Fruit fly (Drosophila melanogaster) whole organism, embryonic: Measurements from ENCODE around the gene ND-B17.2.

ENCODE experiments used
- ATbp ChIP-seq: fragments of 200-800 bp; sonication (Bioruptor generic); optimal IDR thresholded peaks from 2 replicates; lab custom pipeline; 2017; ENCODE audit warnings: missing biosample characterization, mild to moderate bottlenecking, missing genetic modification characterization, missing genetic modification reagents
- Atf3 ChIP-seq: fragments of 200-800 bp; sonication (Bioruptor generic); optimal IDR thresholded peaks from 3 replicates; lab custom pipeline; 2016; ENCODE audit warnings: missing biosample characterization, missing genetic modification characterization
- CG10543 ChIP-seq: fragments of 200-800 bp; sonication (Bioruptor generic); optimal IDR thresholded peaks from 3 replicates; lab custom pipeline; 2017; ENCODE audit warnings: missing biosample characterization, mild to moderate bottlenecking, missing genetic modification characterization, moderate library complexity
- CG11504 ChIP-seq: fragments of 200-800 bp; sonication (Bioruptor generic); optimal IDR thresholded peaks from 3 replicates; lab custom pipeline; 2019; ENCODE audit warnings: missing biosample characterization, mild to moderate bottlenecking, missing genetic modification characterization, moderate library complexity
- CG1529 ChIP-seq: fragments of 200-800 bp; sonication (Bioruptor generic); optimal IDR thresholded peaks from 3 replicates; lab custom pipeline; 2018; ENCODE audit warnings: missing biosample characterization, missing genetic modification characterization
- CG15601 ChIP-seq: fragments of 200-800 bp; sonication (Bioruptor generic); optimal IDR thresholded peaks from 3 replicates; lab custom pipeline; 2019; ENCODE audit warnings: missing biosample characterization, mild to moderate bottlenecking, missing genetic modification characterization, moderate library complexity
- CG16863 ChIP-seq: fragments of 200-800 bp; sonication (Bioruptor generic); optimal IDR thresholded peaks from 3 replicates; lab custom pipeline; 2016; ENCODE audit warnings: missing biosample characterization, missing genetic modification characterization
- CG17385 ChIP-seq: fragments of 200-800 bp; sonication (Bioruptor generic); optimal IDR thresholded peaks from 3 replicates; lab custom pipeline; 2018; ENCODE audit warnings: missing biosample characterization, mild to moderate bottlenecking, missing genetic modification characterization
- CG17568 ChIP-seq: fragments of 200-800 bp; sonication (Bioruptor generic); optimal IDR thresholded peaks from 2 replicates; lab custom pipeline; 2018; ENCODE audit warnings: missing biosample characterization, mild to moderate bottlenecking, missing genetic modification characterization, moderate library complexity
- CG17829 ChIP-seq: fragments of 200-800 bp; optimal IDR thresholded peaks from 2 replicates; lab custom pipeline; 2019; ENCODE audit warnings: missing biosample characterization, mild to moderate bottlenecking, missing genetic modification characterization, moderate library complexity
- CG31224 ChIP-seq: fragments of 200-800 bp; sonication (Bioruptor generic); IDR thresholded peaks from 2 replicates; pipeline ENCODE4 v1.3.6; 2022; ENCODE audit warnings: missing biosample characterization, missing genetic modification characterization
- CG3163 ChIP-seq: fragments of 200-800 bp; sonication (Bioruptor generic); optimal IDR thresholded peaks from 3 replicates; lab custom pipeline; 2016; ENCODE audit warnings: missing biosample characterization, missing genetic modification characterization
- CG32772 ChIP-seq: fragments of 200-800 bp; sonication (Bioruptor generic); IDR thresholded peaks from 2 replicates; pipeline ENCODE4 v1.3.6; 2022; ENCODE audit warnings: missing biosample characterization, missing genetic modification characterization
- CG34376 ChIP-seq: fragments of 200-800 bp; sonication (Bioruptor generic); optimal IDR thresholded peaks from 2 replicates; lab custom pipeline; 2018; ENCODE audit warnings: missing biosample characterization, mild to moderate bottlenecking, missing genetic modification characterization
- CG4282 ChIP-seq: fragments of 200-800 bp; sonication (Bioruptor generic); optimal IDR thresholded peaks from 2 replicates; lab custom pipeline; 2016; ENCODE audit warnings: missing biosample characterization, missing genetic modification characterization
- CG6272 ChIP-seq: fragments of 200-800 bp; sonication (Bioruptor generic); IDR thresholded peaks from 2 replicates; pipeline ENCODE4 v1.3.6; 2022; ENCODE audit warnings: missing biosample characterization, missing genetic modification characterization
- CG6791 ChIP-seq: fragments of 200-800 bp; sonication (Bioruptor generic); IDR thresholded peaks from 3 replicates; pipeline ENCODE4 v1.3.6; 2022; ENCODE audit warnings: missing biosample characterization, missing genetic modification characterization; ENCODE audit not compliant: partially characterized antibody
- CG6813 ChIP-seq: fragments of 200-800 bp; sonication (Bioruptor generic); optimal IDR thresholded peaks from 2 replicates; lab custom pipeline; 2017; ENCODE audit warnings: missing biosample characterization, missing genetic modification characterization, mild to moderate bottlenecking, moderate library complexity, missing genetic modification reagents
- CG7357 ChIP-seq: fragments of 200-800 bp; sonication (Bioruptor generic); IDR thresholded peaks from 3 replicates; pipeline ENCODE4 v1.3.6; 2022; ENCODE audit warnings: missing biosample characterization, missing genetic modification characterization
- CG7928 ChIP-seq: fragments of 200-800 bp; sonication (Bioruptor generic); optimal IDR thresholded peaks from 2 replicates; lab custom pipeline; 2017; ENCODE audit warnings: missing biosample characterization, mild to moderate bottlenecking, missing genetic modification characterization
- CG9817 ChIP-seq: fragments of 200-800 bp; sonication (Bioruptor generic); optimal IDR thresholded peaks from 2 replicates; lab custom pipeline; 2018; ENCODE audit warnings: missing biosample characterization, mild to moderate bottlenecking, missing genetic modification characterization, moderate library complexity
- CHES-1-like ChIP-seq: fragments of 200-800 bp; sonication (Bioruptor generic); optimal IDR thresholded peaks from 2 replicates; lab custom pipeline; 2016; ENCODE audit warnings: missing biosample characterization, missing genetic modification characterization
- CkIIα-i1 ChIP-seq: fragments of 200-800 bp; sonication (Bioruptor generic); IDR thresholded peaks from 2 replicates; pipeline ENCODE4 v1.3.6; 2022; ENCODE audit warnings: missing biosample characterization, missing genetic modification characterization
- Elba2 ChIP-seq: fragments of 200-800 bp; sonication (Bioruptor generic); optimal IDR thresholded peaks from 3 replicates; lab custom pipeline; 2016; ENCODE audit warnings: missing biosample characterization, missing genetic modification characterization
- Ets97D ChIP-seq: fragments of 200-800 bp; sonication (Bioruptor generic); optimal IDR thresholded peaks from 3 replicates; lab custom pipeline; 2016; ENCODE audit warnings: missing biosample characterization, missing genetic modification characterization
- Mad ChIP-seq: fragments of 200-800 bp; sonication (Bioruptor generic); optimal IDR thresholded peaks from 2 replicates; lab custom pipeline; 2016; ENCODE audit warnings: missing biosample characterization, missing genetic modification characterization
- Tbp ChIP-seq: fragments of >200 bp; optimal IDR thresholded peaks from 2 replicates; lab custom pipeline; 2018; ENCODE audit warnings: missing biosample characterization, missing genetic modification characterization
- Xrp1 ChIP-seq: fragments of 200-800 bp; sonication (Bioruptor generic); IDR thresholded peaks from 2 replicates; pipeline ENCODE4 v1.3.6; 2022; ENCODE audit warnings: missing biosample characterization, missing genetic modification characterization
- YL-1 ChIP-seq: fragments of 200-800 bp; sonication (Bioruptor generic); optimal IDR thresholded peaks from 3 replicates; lab custom pipeline; 2017; ENCODE audit warnings: missing biosample characterization, mild to moderate bottlenecking, missing genetic modification characterization
- aop ChIP-seq: fragments of 200-800 bp; sonication (Bioruptor generic); IDR thresholded peaks from 2 replicates; pipeline ENCODE4 v1.3.6; 2022; ENCODE audit warnings: missing biosample characterization, missing genetic modification characterization
- dati ChIP-seq: fragments of 200-800 bp; sonication (Bioruptor generic); IDR thresholded peaks from 2 replicates; pipeline ENCODE4 v1.3.6; 2022; ENCODE audit warnings: missing biosample characterization, missing genetic modification characterization
- dimm ChIP-seq: fragments of 200-800 bp; sonication (Bioruptor generic); IDR thresholded peaks from 2 replicates; pipeline ENCODE4 v1.3.6; 2022; ENCODE audit warnings: missing biosample characterization, missing genetic modification characterization
- disco-r ChIP-seq: fragments of 200-800 bp; sonication (Bioruptor generic); optimal IDR thresholded peaks from 2 replicates; lab custom pipeline; 2016; ENCODE audit warnings: missing biosample characterization, missing genetic modification characterization
- dmrt11E ChIP-seq: fragments of 200-800 bp; sonication (Bioruptor generic); optimal IDR thresholded peaks from 3 replicates; lab custom pipeline; 2018; ENCODE audit warnings: missing biosample characterization, mild to moderate bottlenecking, missing genetic modification characterization, moderate library complexity
- fru ChIP-seq: fragments of >200 bp; optimal IDR thresholded peaks from 2 replicates; lab custom pipeline; 2017
- gce ChIP-seq: fragments of 200-800 bp; sonication (Bioruptor generic); IDR thresholded peaks from 3 replicates; pipeline ENCODE4 v1.3.6; 2022; ENCODE audit warnings: missing biosample characterization, missing genetic modification characterization
- hb ChIP-seq: fragments of 200-800 bp; sonication (Bioruptor generic); IDR thresholded peaks from 3 replicates; pipeline ENCODE4 v1.3.6; 2022; ENCODE audit warnings: missing biosample characterization, missing genetic modification characterization; ENCODE audit not compliant: partially characterized antibody
- hth ChIP-seq: fragments of >200 bp; optimal IDR thresholded peaks from 2 replicates; lab custom pipeline; 2017; ENCODE audit warnings: inconsistent platforms
- ind ChIP-seq: fragments of 200-800 bp; sonication (Bioruptor generic); optimal IDR thresholded peaks from 3 replicates; lab custom pipeline; 2016; ENCODE audit warnings: missing biosample characterization, missing genetic modification characterization
- lov ChIP-seq, 2 experiments: fragments of 200-800 bp in 1 of 2; fragments of >200 bp in 1 of 2; sonication (Bioruptor generic) in 1 of 2; IDR thresholded peaks in 1 of 2; optimal IDR thresholded peaks in 1 of 2; 2 replicates in 1 of 2; 3 replicates in 1 of 2; pipeline versions ENCODE4 v1.3.6 to Lab custom; 2017 to 2022; ENCODE audit warnings: missing biosample characterization in 1 of 2, missing genetic modification characterization in 1 of 2
- luna ChIP-seq: fragments of 200-800 bp; sonication (Bioruptor generic); optimal IDR thresholded peaks from 2 replicates; lab custom pipeline; 2016; ENCODE audit warnings: missing biosample characterization, missing genetic modification characterization
- pum ChIP-seq: fragments of 200-800 bp; sonication (Bioruptor generic); optimal IDR thresholded peaks from 2 replicates; lab custom pipeline; 2016; ENCODE audit warnings: missing biosample characterization, missing genetic modification characterization
- ranshi ChIP-seq: fragments of 200-800 bp; sonication (Bioruptor generic); IDR thresholded peaks from 2 replicates; pipeline ENCODE4 v1.3.6; 2022; ENCODE audit warnings: missing biosample characterization, missing genetic modification characterization
- ro ChIP-seq: fragments of 200-800 bp; sonication (Bioruptor generic); IDR thresholded peaks from 2 replicates; pipeline ENCODE4 v1.3.6; 2022; ENCODE audit warnings: missing biosample characterization, missing genetic modification characterization
- run ChIP-seq: fragments of 200-800 bp; sonication (Bioruptor generic); optimal IDR thresholded peaks from 3 replicates; lab custom pipeline; 2018; ENCODE audit warnings: missing biosample characterization, mild to moderate bottlenecking, missing genetic modification characterization
- salm ChIP-seq: fragments of 200-800 bp; sonication (Bioruptor generic); optimal IDR thresholded peaks from 2 replicates; lab custom pipeline; 2018; ENCODE audit warnings: missing biosample characterization, mild to moderate bottlenecking, missing genetic modification characterization
- sc ChIP-seq, 3 experiments: fragments of >200 bp in 2 of 3; fragments of 200-800 bp in 1 of 3; sonication (Bioruptor generic) in 1 of 3; optimal IDR thresholded peaks; 2 replicates in 2 of 3; 3 replicates in 1 of 3; lab custom pipeline; 2017; ENCODE audit warnings: mild to moderate bottlenecking in 1 of 3, missing biosample characterization in 1 of 3, missing genetic modification characterization in 1 of 3, missing genetic modification reagents in 1 of 3
- scrt ChIP-seq: fragments of 200-800 bp; sonication (Bioruptor generic); optimal IDR thresholded peaks from 2 replicates; lab custom pipeline; 2018; ENCODE audit warnings: missing biosample characterization, mild to moderate bottlenecking, missing genetic modification characterization, moderate library complexity
- tio ChIP-seq: fragments of 200-800 bp; sonication (Bioruptor generic); optimal IDR thresholded peaks from 2 replicates; lab custom pipeline; 2017; ENCODE audit warnings: missing biosample characterization, missing genetic modification characterization, inconsistent platforms
- tll ChIP-seq, 2 experiments: fragments of 200-800 bp in 1 of 2; fragments of >200 bp in 1 of 2; sonication (Bioruptor generic) in 1 of 2; optimal IDR thresholded peaks; 2 replicates each; lab custom pipeline; 2017 to 2019; ENCODE audit warnings: missing biosample characterization in 2 of 2, missing genetic modification characterization in 2 of 2, mild to moderate bottlenecking in 1 of 2, moderate library complexity in 1 of 2
- wek ChIP-seq: fragments of 200-800 bp; sonication (Bioruptor generic); optimal IDR thresholded peaks from 3 replicates; lab custom pipeline; 2018; ENCODE audit warnings: missing biosample characterization, mild to moderate bottlenecking, missing genetic modification characterization, moderate library complexity

The ND-B17.2 gene

dm6 chr2L:2585285-2585684, 5.3 kb upstream of the ND-B17.2 start, which contains the start of gene Drp1 (continued):
- peak; percentile 64 for TF ChIP-seq CG4282 (GFP tag; lab: Kevin White, UChicago)
- peak; percentile 66 for TF ChIP-seq YL-1 (GFP tag; lab: Kevin White, UChicago)
- TF ChIP-seq CkIIα-i1 (GFP tag; lab: Robert Waterston, UW): no peak
- no peak for TF ChIP-seq lov (optimal IDR thresholded peaks at IDR 0.05; lab: Kevin White, UChicago)
- no peak for TF ChIP-seq lov (GFP tag; IDR thresholded peaks at IDR 0.05; lab: Robert Waterston, UW)
- TF ChIP-seq scrt (GFP tag; lab: Kevin White, UChicago): no peak
- peak; percentile 57 for TF ChIP-seq Elba2
- TF ChIP-seq dimm: no peak
- TF ChIP-seq sc (optimal IDR thresholded peaks at IDR 0.05; lab: Kevin White, UChicago): no peak
- TF ChIP-seq sc (GFP tag; optimal IDR thresholded peaks at IDR 0.05; lab: Kevin White, UChicago): no peak
- TF ChIP-seq CG17568 (GFP tag; lab: Kevin White, UChicago): no peak
- peak; percentile 80 for TF ChIP-seq CG6791
- TF ChIP-seq CG32772: peak; percentile 37; the same call in 1 of the 2 replicates
- 0 out of 2 replicates have a peak, but pooled peaks have one; percentile 18 for TF ChIP-seq dati
- TF ChIP-seq Mad (GFP tag; lab: Kevin White, UChicago): peak; percentile 78
- no peak for TF ChIP-seq tio (GFP tag; lab: Kevin White, UChicago)
- 0 out of 2 replicates have a peak, but pooled peaks have one; percentile 49 for TF ChIP-seq ranshi
- TF ChIP-seq CG16863 (GFP tag; lab: Kevin White, UChicago): no peak
- peak; percentile 58; the same call in 2 of the 3 replicates for TF ChIP-seq hb (GFP tag; lab: Robert Waterston, UW)
- no peak for TF ChIP-seq tll (GFP tag; optimal IDR thresholded peaks at IDR 0.05; lab: Kevin White, UChicago)
- peak; percentile 49 for TF ChIP-seq disco-r (GFP tag; lab: Kevin White, UChicago)
- no peak for TF ChIP-seq wek (GFP tag; lab: Kevin White, UChicago)
- no peak for TF ChIP-seq CG31224 (GFP tag; lab: Robert Waterston, UW)
- no peak for TF ChIP-seq Tbp
- no peak for TF ChIP-seq ATbp (GFP tag; lab: Kevin White, UChicago)
- TF ChIP-seq CG17385 (GFP tag; lab: Kevin White, UChicago): peak; percentile 13
- peak; percentile 59 for TF ChIP-seq Xrp1
- TF ChIP-seq CG34376 (GFP tag; lab: Kevin White, UChicago): no peak
- 0 out of 2 replicates have a peak, but pooled peaks have one; percentile 14 for TF ChIP-seq aop
- no peak for TF ChIP-seq CG10543 (GFP tag; lab: Kevin White, UChicago)
- TF ChIP-seq luna (GFP tag; lab: Kevin White, UChicago): no peak
- no peak for TF ChIP-seq CG7357 (GFP tag; lab: Robert Waterston, UW)
- TF ChIP-seq Ets97D: peak; percentile 87
- no peak for TF ChIP-seq CG6813 (GFP tag; lab: Kevin White, UChicago)
- no peak for TF ChIP-seq CG1529
- no peak for TF ChIP-seq fru (lab: Kevin White, UChicago)
- peak; percentile 22 for TF ChIP-seq CG9817
- TF ChIP-seq gce (GFP tag; lab: Robert Waterston, UW): no peak
- TF ChIP-seq CG6272 (GFP tag; lab: Robert Waterston, UW): no peak
- peak; percentile 43 for TF ChIP-seq CG7928 (GFP tag; lab: Kevin White, UChicago)
- no peak for TF ChIP-seq ro (GFP tag; lab: Robert Waterston, UW)
- TF ChIP-seq hth (lab: Kevin White, UChicago): no peak
- TF ChIP-seq CG17829 (tag; lab: Kevin White, UChicago): peak; percentile 60
- no peak for TF ChIP-seq run (tag; lab: Kevin White, UChicago)
- TF ChIP-seq CG3163 (GFP tag; lab: Kevin White, UChicago): peak; percentile 17
- TF ChIP-seq salm: no peak
- TF ChIP-seq dmrt11E: peak; percentile 23
- peak; percentile 53 for TF ChIP-seq pum
- peak; percentile 84 for TF ChIP-seq CHES-1-like
- TF ChIP-seq CG15601: peak; percentile 24
- TF ChIP-seq Atf3 (GFP tag; lab: Kevin White, UChicago): peak; percentile 12
- peak; percentile 43 for TF ChIP-seq ind (GFP tag; lab: Kevin White, UChicago)
- TF ChIP-seq CG11504 (tag; lab: Kevin White, UChicago): no peak
